Worm (Caenorhabditis elegans): Measurements from ENCODE around the gene fbxb-72.

The fbxb-72 gene

DNA sequence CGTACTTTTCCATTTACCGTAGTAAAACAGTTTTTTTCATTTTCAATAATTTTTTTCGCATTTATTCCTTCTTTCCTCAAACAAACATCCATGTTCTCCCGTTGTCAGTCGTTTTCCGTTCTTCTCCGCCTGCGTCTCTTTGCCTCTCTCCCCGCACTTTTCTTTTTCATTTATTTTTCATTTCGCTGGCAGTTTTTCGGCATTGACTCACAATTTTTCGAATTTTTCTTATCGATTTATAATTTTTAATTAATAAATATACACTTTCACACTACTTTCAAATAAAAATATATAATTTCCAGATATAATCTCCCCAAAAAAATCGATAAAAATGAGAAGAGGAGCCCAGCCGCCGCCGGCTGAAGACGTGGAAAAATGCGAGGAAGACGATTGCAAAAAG lies 36.4 kb downstream of the fbxb-72 start, which contains the start of gene H25P19.1:
H25P19.1 (plus strand) TSS at position 301 of the 400 bp plus-strand sequence.
- TF ChIP-seq med-1 (GFP tag; optimal IDR thresholded peaks at IDR 0.05; ENCODE audit: insufficient read depth) (no peak), tab-1 (GFP tag; IDR thresholded peaks at IDR 0.05) (no peak), klf-2 (GFP tag; conservative IDR thresholded peaks at IDR 0.05) (no peak), ref-1 (GFP tag; conservative IDR thresholded peaks at IDR 0.05) (no peak), ztf-29 (GFP tag; IDR thresholded peaks at IDR 0.05) (no peak), ztf-23 (GFP tag; IDR thresholded peaks at IDR 0.05) (no peak), flt-1 (GFP tag; IDR thresholded peaks at IDR 0.05) (no peak), cog-1 (tag; optimal IDR thresholded peaks at IDR 0.05) (no peak), T22C8.4 (GFP tag; IDR thresholded peaks at IDR 0.05) (no peak)

DNA sequence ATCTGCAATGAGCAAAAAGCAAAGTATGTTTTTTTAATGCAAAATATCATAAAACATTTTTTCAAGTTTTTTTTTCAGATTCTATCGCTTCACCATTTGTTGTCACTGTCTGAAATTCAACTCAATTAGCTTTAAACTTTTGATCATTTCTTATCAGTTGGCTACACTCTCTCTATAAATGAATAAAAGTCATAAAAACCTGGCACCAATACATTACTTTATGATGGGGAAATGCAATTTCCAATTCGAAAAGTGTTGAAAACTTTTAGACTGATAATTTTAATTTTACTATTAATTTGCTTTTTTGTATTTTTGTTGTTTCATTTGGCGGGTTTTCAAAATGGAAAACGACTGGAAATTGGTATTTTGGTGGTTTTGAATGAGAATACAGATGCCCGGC lies 39.9 kb downstream of the fbxb-72 start, which contains the start of gene F31F4.1:
F31F4.1 (plus strand) TSS at position 203 of the 400 bp plus-strand sequence.
- TF ChIP-seq tab-1 (GFP tag; IDR thresholded peaks at IDR 0.05) = no peak
- no peak for TF ChIP-seq cog-1 (tag; optimal IDR thresholded peaks at IDR 0.05)
- no peak for TF ChIP-seq ref-1 (GFP tag; conservative IDR thresholded peaks at IDR 0.05)
- TF ChIP-seq flt-1 (GFP tag; IDR thresholded peaks at IDR 0.05) = no peak
- TF ChIP-seq ztf-29 (GFP tag; IDR thresholded peaks at IDR 0.05) = no peak
- TF ChIP-seq T22C8.4 (GFP tag; IDR thresholded peaks at IDR 0.05) = no peak
- TF ChIP-seq med-1 (GFP tag; optimal IDR thresholded peaks at IDR 0.05; ENCODE audit: insufficient read depth) = no peak
- TF ChIP-seq ztf-23 (GFP tag; IDR thresholded peaks at IDR 0.05) = no peak
- TF ChIP-seq klf-2 (GFP tag; conservative IDR thresholded peaks at IDR 0.05) = no peak

DNA sequence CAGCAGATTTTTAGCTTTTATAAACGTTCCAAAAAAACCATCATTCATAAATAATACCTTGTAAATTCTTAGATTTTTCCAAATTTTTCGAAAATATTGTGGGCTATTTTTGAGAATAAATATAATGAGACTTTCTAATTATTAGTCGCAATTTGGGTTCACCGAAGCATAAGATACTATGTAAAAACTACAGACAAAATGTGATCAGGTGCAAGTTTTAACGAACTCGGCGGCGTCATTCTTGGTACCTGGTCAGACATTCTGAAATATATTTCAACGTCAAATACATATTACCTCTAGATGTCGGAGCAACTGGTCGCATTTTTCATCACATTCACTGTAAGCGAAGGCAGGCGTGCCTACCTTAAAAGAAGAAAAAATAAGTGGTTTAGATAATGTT lies 41.7 kb downstream of the fbxb-72 start, which contains the start of gene srx-23:
srx-23 (plus strand) TSS at position 301 of the 400 bp plus-strand sequence.
- TF ChIP-seq ztf-29 (GFP tag; IDR thresholded peaks at IDR 0.05) = no peak
- TF ChIP-seq ref-1 (GFP tag; conservative IDR thresholded peaks at IDR 0.05) = no peak
- no peak for TF ChIP-seq klf-2 (GFP tag; conservative IDR thresholded peaks at IDR 0.05)
- TF ChIP-seq ztf-23 (GFP tag; IDR thresholded peaks at IDR 0.05) = no peak
- TF ChIP-seq tab-1 (GFP tag; IDR thresholded peaks at IDR 0.05) = no peak

DNA sequence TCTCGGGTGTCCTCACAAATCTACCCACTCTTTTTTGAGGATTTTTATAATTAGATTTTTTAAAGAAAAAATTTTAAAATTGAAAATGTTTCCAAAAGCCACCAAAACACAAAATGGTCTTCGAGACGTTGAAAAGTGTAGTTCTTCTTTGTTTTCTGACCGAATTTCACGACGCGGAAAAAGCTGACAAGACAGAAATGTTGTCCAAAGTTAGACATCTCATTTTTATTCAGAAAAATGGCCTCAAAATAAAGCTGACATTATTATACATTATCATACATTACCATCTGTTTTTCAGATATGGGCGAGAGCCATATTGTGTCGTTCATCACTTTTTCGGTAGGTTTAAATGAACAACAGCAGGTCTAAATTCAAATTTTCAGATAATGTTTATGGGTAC lies 44.1 kb downstream of the fbxb-72 start, which contains the start of gene srx-22:
srx-22 (plus strand) TSS at position 301 of the 400 bp plus-strand sequence.
- no peak for TF ChIP-seq ref-1 (GFP tag; conservative IDR thresholded peaks at IDR 0.05)
- no peak for TF ChIP-seq flt-1 (GFP tag; IDR thresholded peaks at IDR 0.05)
- TF ChIP-seq klf-2 (GFP tag; conservative IDR thresholded peaks at IDR 0.05) = no peak
- no peak for TF ChIP-seq ztf-29 (GFP tag; IDR thresholded peaks at IDR 0.05)
- no peak for TF ChIP-seq ztf-23 (GFP tag; IDR thresholded peaks at IDR 0.05)
- TF ChIP-seq med-1 (GFP tag; optimal IDR thresholded peaks at IDR 0.05; ENCODE audit: insufficient read depth) = no peak
- no peak for TF ChIP-seq T22C8.4 (GFP tag; IDR thresholded peaks at IDR 0.05)

DNA sequence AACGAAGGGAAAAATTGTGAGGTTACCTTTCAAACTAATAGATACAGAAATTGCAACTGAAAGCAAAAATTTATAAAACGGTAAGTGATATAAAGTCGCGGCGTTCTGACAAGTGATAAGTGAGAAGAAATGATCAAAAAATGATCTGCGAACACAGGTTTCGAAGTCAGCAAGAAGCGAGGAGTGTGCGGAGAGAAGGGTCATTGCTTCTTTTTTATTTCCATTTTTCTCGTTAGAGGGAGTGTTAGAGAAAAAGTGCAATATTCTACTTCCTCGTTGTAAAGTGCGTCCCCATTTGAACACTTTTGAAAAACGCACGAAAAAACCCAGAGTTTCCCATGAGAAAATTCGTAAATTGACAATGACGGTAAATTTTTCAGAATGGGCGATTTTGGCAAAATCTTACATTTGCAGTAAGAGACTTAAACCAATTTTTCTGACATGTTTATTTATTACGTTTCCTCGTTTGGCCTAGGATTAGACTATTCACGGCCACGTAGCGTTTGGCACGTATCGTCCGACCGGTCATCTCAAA lies 47.1 kb downstream of the fbxb-72 start, which contains the start of the genes fbxa-72 and srx-21:
fbxa-72 (minus strand) TSS at position 204 of the 535 bp plus-strand sequence.
srx-21 (plus strand) TSS at position 485 of the 535 bp plus-strand sequence.
- TF ChIP-seq ztf-29 (GFP tag; IDR thresholded peaks at IDR 0.05) = no peak
- no peak for TF ChIP-seq ref-1 (GFP tag; conservative IDR thresholded peaks at IDR 0.05)
- no peak for TF ChIP-seq klf-2 (GFP tag; conservative IDR thresholded peaks at IDR 0.05)
- TF ChIP-seq cog-1 (tag; optimal IDR thresholded peaks at IDR 0.05) = no peak
- TF ChIP-seq T22C8.4 (GFP tag; IDR thresholded peaks at IDR 0.05) = no peak
- TF ChIP-seq med-1 (GFP tag; optimal IDR thresholded peaks at IDR 0.05; ENCODE audit: insufficient read depth) = no peak
- no peak for TF ChIP-seq tab-1 (GFP tag; IDR thresholded peaks at IDR 0.05)
- no peak for TF ChIP-seq flt-1 (GFP tag; IDR thresholded peaks at IDR 0.05)
- TF ChIP-seq ztf-23 (GFP tag; IDR thresholded peaks at IDR 0.05) = no peak

DNA sequence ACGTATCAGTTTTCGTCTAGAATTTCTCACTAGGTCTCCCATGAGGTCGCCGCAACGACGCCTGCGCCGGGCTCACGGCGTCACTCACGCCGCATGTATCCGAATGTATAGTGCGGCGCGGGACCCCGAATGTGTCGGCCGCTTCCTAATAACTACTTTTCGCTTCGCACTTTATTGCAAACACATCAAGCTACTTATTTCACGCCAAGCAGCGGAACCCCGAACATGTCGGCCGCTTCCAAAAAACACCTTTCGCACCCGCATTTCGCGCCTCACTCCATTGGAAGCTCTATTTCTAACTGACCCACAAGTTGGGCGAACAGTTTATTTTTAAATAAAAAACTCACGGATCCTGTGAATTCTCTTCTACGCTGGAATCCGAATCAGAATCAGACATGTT lies 47.7 kb downstream of the fbxb-72 start:
- no peak for TF ChIP-seq tab-1 (GFP tag; IDR thresholded peaks at IDR 0.05)
- TF ChIP-seq klf-2 (GFP tag; conservative IDR thresholded peaks at IDR 0.05) = no peak
- TF ChIP-seq ztf-29 (GFP tag; IDR thresholded peaks at IDR 0.05) = no peak
- no peak for TF ChIP-seq med-1 (GFP tag; optimal IDR thresholded peaks at IDR 0.05; ENCODE audit: insufficient read depth)
- no peak for TF ChIP-seq flt-1 (GFP tag; IDR thresholded peaks at IDR 0.05)
- TF ChIP-seq ref-1 (GFP tag; conservative IDR thresholded peaks at IDR 0.05) = no peak
- no peak for TF ChIP-seq cog-1 (tag; optimal IDR thresholded peaks at IDR 0.05)
- TF ChIP-seq T22C8.4 (GFP tag; IDR thresholded peaks at IDR 0.05) = no peak
- no peak for TF ChIP-seq ztf-23 (GFP tag; IDR thresholded peaks at IDR 0.05)

DNA sequence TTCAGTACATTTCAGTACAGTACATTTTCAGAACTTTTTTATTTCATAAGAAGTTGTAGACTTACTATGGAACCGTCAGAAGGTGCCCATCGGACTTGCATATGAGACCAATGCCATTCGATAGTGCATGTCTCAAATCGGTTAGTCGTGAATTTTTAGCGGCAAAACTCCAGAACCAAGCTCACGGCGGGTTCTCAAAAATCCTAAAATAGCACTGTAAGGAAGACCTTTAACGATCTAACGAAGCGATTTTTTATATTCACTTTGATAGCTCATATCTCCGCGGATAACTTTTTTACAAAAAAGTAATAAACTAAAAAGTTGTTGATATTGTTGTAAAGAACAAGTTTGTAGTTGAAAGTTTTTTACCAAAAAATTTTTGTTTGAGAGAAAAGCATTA lies 49.5 kb downstream of the fbxb-72 start, which contains the start of gene sru-25:
sru-25 (minus strand) TSS at position 101 of the 400 bp plus-strand sequence.
- TF ChIP-seq klf-2 (GFP tag; conservative IDR thresholded peaks at IDR 0.05) (no peak), med-1 (GFP tag; optimal IDR thresholded peaks at IDR 0.05; ENCODE audit: insufficient read depth) (no peak), cog-1 (tag; optimal IDR thresholded peaks at IDR 0.05) (no peak), ztf-29 (GFP tag; IDR thresholded peaks at IDR 0.05) (no peak), ref-1 (GFP tag; conservative IDR thresholded peaks at IDR 0.05) (no peak), T22C8.4 (GFP tag; IDR thresholded peaks at IDR 0.05) (no peak), tab-1 (GFP tag; IDR thresholded peaks at IDR 0.05) (no peak), ztf-23 (GFP tag; IDR thresholded peaks at IDR 0.05) (no peak), flt-1 (GFP tag; IDR thresholded peaks at IDR 0.05) (no peak)

Data from whole organism, midembryonic.